Fruit fly (Drosophila melanogaster) whole organism, embryonic: ENCODE measurements around the gene ari-1.

Source experiments
- CG10321 ChIP-seq: fragments of 200-800 bp; sonication (Bioruptor generic); IDR thresholded peaks from 2 replicates; pipeline ENCODE4 v1.3.6; 2022; ENCODE audit warnings: missing biosample characterization, missing genetic modification characterization
- CG10366 ChIP-seq: fragments of 200-800 bp; sonication (Bioruptor generic); IDR thresholded peaks from 2 replicates; pipeline ENCODE4 v1.3.6; 2022; ENCODE audit warnings: missing biosample characterization, missing genetic modification characterization
- CG13424 ChIP-seq: fragments of 200-800 bp; sonication (Bioruptor generic); optimal IDR thresholded peaks from 2 replicates; lab custom pipeline; 2019; ENCODE audit warnings: missing biosample characterization, mild to moderate bottlenecking, missing genetic modification characterization, moderate library complexity
- CG13624 ChIP-seq: fragments of 200-800 bp; sonication (Bioruptor generic); optimal IDR thresholded peaks from 2 replicates; lab custom pipeline; 2016; ENCODE audit warnings: missing biosample characterization, missing genetic modification characterization
- CG15514 ChIP-seq: fragments of 200-800 bp; sonication (Bioruptor generic); optimal IDR thresholded peaks from 3 replicates; lab custom pipeline; 2017; ENCODE audit warnings: missing biosample characterization, missing genetic modification characterization, mild to moderate bottlenecking, moderate library complexity, missing genetic modification reagents
- CG1603 ChIP-seq: fragments of 200-800 bp; sonication (Bioruptor generic); optimal IDR thresholded peaks from 2 replicates; lab custom pipeline; 2019; ENCODE audit warnings: missing biosample characterization, mild to moderate bottlenecking, missing genetic modification characterization, moderate library complexity
- CG17186 ChIP-seq: fragments of 200-800 bp; sonication (Bioruptor generic); optimal IDR thresholded peaks from 3 replicates; lab custom pipeline; 2017; ENCODE audit warnings: missing biosample characterization, missing genetic modification reagents, missing genetic modification characterization
- CG17829 ChIP-seq: fragments of 200-800 bp; optimal IDR thresholded peaks from 2 replicates; lab custom pipeline; 2019; ENCODE audit warnings: missing biosample characterization, mild to moderate bottlenecking, missing genetic modification characterization, moderate library complexity
- CG2889 ChIP-seq: fragments of 200-800 bp; sonication (Bioruptor generic); IDR thresholded peaks from 3 replicates; pipeline ENCODE4 v1.3.6; 2022; ENCODE audit warnings: missing biosample characterization, missing genetic modification characterization
- CG33213 ChIP-seq: fragments of 200-800 bp; sonication (Bioruptor generic); optimal IDR thresholded peaks from 3 replicates; lab custom pipeline; 2016; ENCODE audit warnings: missing biosample characterization, missing genetic modification characterization
- CG33557 ChIP-seq: fragments of 200-800 bp; sonication (Bioruptor generic); optimal IDR thresholded peaks from 2 replicates; lab custom pipeline; 2019; ENCODE audit warnings: missing biosample characterization, mild to moderate bottlenecking, missing genetic modification characterization, moderate library complexity
- CG34376 ChIP-seq: fragments of 200-800 bp; sonication (Bioruptor generic); optimal IDR thresholded peaks from 2 replicates; lab custom pipeline; 2018; ENCODE audit warnings: missing biosample characterization, mild to moderate bottlenecking, missing genetic modification characterization
- CG3838 ChIP-seq: fragments of 200-800 bp; sonication (Bioruptor generic); optimal IDR thresholded peaks from 3 replicates; lab custom pipeline; 2016; ENCODE audit warnings: missing biosample characterization, missing genetic modification characterization
- CG4707 ChIP-seq: fragments of 200-800 bp; sonication (Bioruptor generic); optimal IDR thresholded peaks from 2 replicates; lab custom pipeline; 2018; ENCODE audit warnings: missing biosample characterization, mild to moderate bottlenecking, missing genetic modification characterization, moderate library complexity
- CG5245 ChIP-seq: fragments of 200-800 bp; sonication (Bioruptor generic); optimal IDR thresholded peaks from 3 replicates; lab custom pipeline; 2016; ENCODE audit warnings: missing biosample characterization, missing genetic modification characterization
- CG6175 ChIP-seq: fragments of 200-800 bp; sonication (Bioruptor generic); IDR thresholded peaks from 3 replicates; pipeline ENCODE4 v1.3.6; 2022; ENCODE audit warnings: missing biosample characterization, missing genetic modification characterization
- CG7963 ChIP-seq: fragments of 200-800 bp; sonication (Bioruptor generic); IDR thresholded peaks from 3 replicates; pipeline ENCODE4 v1.3.6; 2022; ENCODE audit warnings: missing biosample characterization, missing genetic modification characterization; ENCODE audit not compliant: partially characterized antibody
- CG7987 ChIP-seq: fragments of 200-800 bp; sonication (Bioruptor generic); optimal IDR thresholded peaks from 2 replicates; lab custom pipeline; 2018; ENCODE audit warnings: missing biosample characterization, mild to moderate bottlenecking, missing genetic modification characterization, moderate library complexity
- CG8290 ChIP-seq, 3 experiments: fragments of 200-800 bp; sonication (Bioruptor generic); optimal IDR thresholded peaks; 2 replicates each; lab custom pipeline; 2016 to 2019; ENCODE audit warnings: missing biosample characterization in 3 of 3, missing genetic modification characterization in 3 of 3, mild to moderate bottlenecking in 2 of 3, moderate library complexity in 1 of 3
- CG9876 ChIP-seq: fragments of 200-800 bp; sonication (Bioruptor generic); optimal IDR thresholded peaks from 2 replicates; lab custom pipeline; 2016; ENCODE audit warnings: missing biosample characterization, missing genetic modification characterization
- Deaf1 ChIP-seq: fragments of 200-800 bp; optimal IDR thresholded peaks from 3 replicates; lab custom pipeline; 2019; ENCODE audit warnings: missing biosample characterization, mild to moderate bottlenecking, missing genetic modification characterization, moderate library complexity
- Dref ChIP-seq: fragments of 200-800 bp; sonication (Bioruptor generic); IDR thresholded peaks from 2 replicates; pipeline ENCODE4 v1.3.6; 2022; ENCODE audit warnings: missing biosample characterization, missing genetic modification characterization
- Ets97D ChIP-seq: fragments of 200-800 bp; sonication (Bioruptor generic); optimal IDR thresholded peaks from 3 replicates; lab custom pipeline; 2016; ENCODE audit warnings: missing biosample characterization, missing genetic modification characterization
- Fer1 ChIP-seq: fragments of 200-800 bp; sonication (Bioruptor generic); optimal IDR thresholded peaks from 2 replicates; lab custom pipeline; 2017; ENCODE audit warnings: missing biosample characterization, mild to moderate bottlenecking, missing genetic modification characterization
- HLH4C ChIP-seq: fragments of 200-800 bp; sonication (Bioruptor generic); IDR thresholded peaks from 3 replicates; pipeline ENCODE4 v1.3.6; 2022; ENCODE audit warnings: missing biosample characterization, missing genetic modification characterization; ENCODE audit not compliant: partially characterized antibody
- Hmr ChIP-seq: fragments of 200-800 bp; sonication (Bioruptor generic); optimal IDR thresholded peaks from 3 replicates; lab custom pipeline; 2017; ENCODE audit warnings: mild to moderate bottlenecking, missing biosample characterization, missing genetic modification reagents, missing genetic modification characterization
- MESR4 ChIP-seq: fragments of 200-800 bp; sonication (Bioruptor generic); optimal IDR thresholded peaks from 2 replicates; lab custom pipeline; 2018; ENCODE audit warnings: missing biosample characterization, mild to moderate bottlenecking, missing genetic modification characterization, moderate library complexity
- Mad ChIP-seq: fragments of 200-800 bp; sonication (Bioruptor generic); optimal IDR thresholded peaks from 2 replicates; lab custom pipeline; 2016; ENCODE audit warnings: missing biosample characterization, missing genetic modification characterization
- Nf-YC ChIP-seq: fragments of 200-800 bp; optimal IDR thresholded peaks from 3 replicates; lab custom pipeline; 2019; ENCODE audit warnings: missing biosample characterization, mild to moderate bottlenecking, missing genetic modification characterization, moderate library complexity
- Opbp ChIP-seq: fragments of 200-800 bp; sonication (Bioruptor generic); IDR thresholded peaks from 3 replicates; pipeline ENCODE4 v1.3.6; 2022; ENCODE audit warnings: missing biosample characterization, missing genetic modification characterization; ENCODE audit not compliant: partially characterized antibody
- Optix ChIP-seq: fragments of 200-800 bp; sonication (Bioruptor generic); IDR thresholded peaks from 3 replicates; pipeline ENCODE4 v1.3.6; 2022; ENCODE audit warnings: missing biosample characterization, missing genetic modification characterization
- Ravus ChIP-seq: fragments of 200-800 bp; sonication (Bioruptor generic); IDR thresholded peaks from 2 replicates; pipeline ENCODE4 v1.3.6; 2022; ENCODE audit warnings: missing biosample characterization, missing genetic modification characterization
- Sin3A ChIP-seq: fragments of >200 bp; optimal IDR thresholded peaks from 2 replicates; lab custom pipeline; 2018
- Sry-δ ChIP-seq: fragments of 200-800 bp; sonication (Bioruptor generic); optimal IDR thresholded peaks from 2 replicates; lab custom pipeline; 2016; ENCODE audit warnings: missing biosample characterization, missing genetic modification characterization
- aop ChIP-seq: fragments of 200-800 bp; sonication (Bioruptor generic); IDR thresholded peaks from 2 replicates; pipeline ENCODE4 v1.3.6; 2022; ENCODE audit warnings: missing biosample characterization, missing genetic modification characterization
- chm ChIP-seq: fragments of 200-800 bp; sonication (Bioruptor generic); IDR thresholded peaks from 2 replicates; pipeline ENCODE4 v1.3.6; 2022; ENCODE audit warnings: missing biosample characterization, missing genetic modification characterization
- ci ChIP-seq: fragments of 200-800 bp; sonication (Bioruptor generic); IDR thresholded peaks from 3 replicates; pipeline ENCODE4 v1.3.6; 2022; ENCODE audit warnings: missing biosample characterization, missing genetic modification characterization
- disco-r ChIP-seq: fragments of 200-800 bp; sonication (Bioruptor generic); optimal IDR thresholded peaks from 2 replicates; lab custom pipeline; 2016; ENCODE audit warnings: missing biosample characterization, missing genetic modification characterization
- ftz-f1 ChIP-seq: fragments of 200-800 bp; sonication (Bioruptor generic); optimal IDR thresholded peaks from 2 replicates; lab custom pipeline; 2016; ENCODE audit warnings: missing biosample characterization, missing genetic modification characterization
- hb ChIP-seq: fragments of 200-800 bp; sonication (Bioruptor generic); IDR thresholded peaks from 3 replicates; pipeline ENCODE4 v1.3.6; 2022; ENCODE audit warnings: missing biosample characterization, missing genetic modification characterization; ENCODE audit not compliant: partially characterized antibody
- klu ChIP-seq: fragments of 200-800 bp; sonication (Bioruptor generic); IDR thresholded peaks from 2 replicates; pipeline ENCODE4 v1.3.6; 2022; ENCODE audit warnings: missing biosample characterization, missing genetic modification characterization
- knrl ChIP-seq: fragments of 200-800 bp; sonication (Bioruptor generic); IDR thresholded peaks from 3 replicates; pipeline ENCODE4 v1.3.6; 2022; ENCODE audit warnings: missing biosample characterization, missing genetic modification characterization; ENCODE audit not compliant: partially characterized antibody
- lola ChIP-seq, 3 experiments: fragments of >200 bp in 2 of 3; fragments of 200-800 bp in 1 of 3; sonication (Bioruptor generic) in 1 of 3; optimal IDR thresholded peaks; 2 replicates each; lab custom pipeline; 2017 to 2019; ENCODE audit warnings: missing biosample characterization in 3 of 3, missing genetic modification characterization in 3 of 3, mild to moderate bottlenecking in 1 of 3, moderate library complexity in 1 of 3
- pzg ChIP-seq: fragments of 200-800 bp; sonication (Bioruptor generic); optimal IDR thresholded peaks from 3 replicates; lab custom pipeline; 2018; ENCODE audit warnings: missing biosample characterization, mild to moderate bottlenecking, missing genetic modification characterization, moderate library complexity
- row ChIP-seq: fragments of 200-800 bp; sonication (Bioruptor generic); IDR thresholded peaks from 3 replicates; pipeline ENCODE4 v1.3.6; 2022; ENCODE audit warnings: missing biosample characterization, missing genetic modification characterization
- tna ChIP-seq: fragments of 200-800 bp; sonication (Bioruptor generic); IDR thresholded peaks from 2 replicates; pipeline ENCODE4 v1.3.6; 2022; ENCODE audit warnings: missing biosample characterization, missing genetic modification characterization; ENCODE audit not compliant: partially characterized antibody
- zen ChIP-seq: fragments of 200-800 bp; sonication (Bioruptor generic); optimal IDR thresholded peaks from 3 replicates; lab custom pipeline; 2018; ENCODE audit warnings: missing biosample characterization, mild to moderate bottlenecking, missing genetic modification characterization, moderate library complexity

Gene ari-1

DNA sequence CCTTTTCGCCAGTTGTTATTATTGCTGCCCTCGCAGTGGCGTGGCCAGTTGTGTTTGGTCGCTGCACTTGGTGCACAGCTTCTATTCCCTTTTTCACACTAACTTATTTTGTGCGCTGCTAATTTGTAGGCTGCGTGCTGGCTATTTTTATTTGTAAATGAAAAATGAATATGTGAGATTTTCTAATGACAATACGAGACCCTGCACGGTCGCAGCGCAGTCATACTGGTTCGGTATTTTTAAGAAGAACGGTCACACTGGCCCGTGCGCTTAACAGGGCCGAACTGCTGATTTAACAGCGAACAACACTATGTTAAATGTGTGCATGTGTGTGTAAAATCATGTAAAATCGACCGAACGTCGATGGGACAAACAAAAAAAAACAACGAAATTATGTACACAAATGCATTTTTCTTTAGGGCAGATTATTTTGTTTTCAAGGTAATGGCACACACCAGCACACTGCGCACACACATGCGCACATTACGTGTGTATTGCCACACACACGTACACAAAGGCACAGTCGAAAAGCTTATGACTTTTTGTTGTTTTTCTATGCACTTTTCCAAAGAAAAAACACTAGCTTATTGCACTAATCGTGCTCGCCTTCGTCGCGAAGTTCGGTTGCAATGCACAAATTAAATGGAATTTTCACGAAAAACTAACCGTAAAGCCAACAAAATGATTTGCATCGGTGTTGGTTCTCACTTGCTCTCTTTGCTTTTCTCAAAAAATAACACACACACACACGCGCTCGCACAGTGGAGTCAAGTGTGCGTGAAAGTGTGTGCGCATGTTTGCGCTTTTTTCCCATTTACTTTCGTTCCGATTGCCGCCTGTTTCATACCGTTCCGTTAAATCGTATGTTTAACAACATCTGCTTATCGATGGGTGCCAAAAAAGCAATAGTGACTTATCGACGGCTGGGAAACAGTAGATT lies at the start of gene ari-1:
Gene ari-1 (minus strand): TSS at position 875 of the 940 bp plus-strand sequence.
- TF ChIP-seq HLH4C (GFP tag; lab: Robert Waterston, UW) (peak; percentile 47; the same call in 2 of the 3 replicates), CG4707 (GFP tag; lab: Kevin White, UChicago) (peak; percentile 95), Ets97D (GFP tag; lab: Kevin White, UChicago) (peak; percentile 25), klu (GFP tag; lab: Robert Waterston, UW) (no peak), pzg (GFP tag; lab: Kevin White, UChicago) (peak; percentile 60), CG17829 (peak; percentile 5), MESR4 (GFP tag; lab: Kevin White, UChicago) (peak; percentile 90), CG7987 (GFP tag; lab: Kevin White, UChicago) (no peak), Fer1 (GFP tag; lab: Kevin White, UChicago) (peak; percentile 1), CG10321 (no peak), Hmr (GFP tag; lab: Kevin White, UChicago) (peak; percentile 9), CG10366 (GFP tag; lab: Robert Waterston, UW) (no peak), Deaf1 (peak; percentile 16), Sin3A (peak; percentile 57), knrl (GFP tag; lab: Robert Waterston, UW) (peak; percentile 41; the same call in 2 of the 3 replicates), CG33557 (GFP tag; lab: Kevin White, UChicago) (no peak), CG9876 (GFP tag; lab: Kevin White, UChicago) (no peak), CG8290 (GFP tag; optimal IDR thresholded peaks at IDR 0.05; lab: Kevin White, UChicago) (no peak), CG8290 (tag; optimal IDR thresholded peaks at IDR 0.05; lab: Kevin White, UChicago) (peak in 1 of 2 experiments; percentile 52), CG17186 (peak; percentile 98), CG15514 (peak; percentile 57), CG13424 (tag; lab: Kevin White, UChicago) (no peak), CG34376 (GFP tag; lab: Kevin White, UChicago) (no peak), CG13624 (GFP tag; lab: Kevin White, UChicago) (peak; percentile 61), lola (GFP tag; optimal IDR thresholded peaks at IDR 0.05; lab: Kevin White, UChicago) (peak in 1 of 3 experiments; percentile 45), CG3838 (GFP tag; lab: Kevin White, UChicago) (no peak), CG2889 (GFP tag; lab: Robert Waterston, UW) (no peak), hb (GFP tag; lab: Robert Waterston, UW) (0 out of 3 replicates have a peak, but pooled peaks have one; percentile 55), Optix (GFP tag; lab: Robert Waterston, UW) (no peak), chm (no peak), CG7963 (GFP tag; lab: Robert Waterston, UW) (0 out of 3 replicates have a peak, but pooled peaks have one; percentile 29), Sry-δ (peak; percentile 10), ci (GFP tag; lab: Robert Waterston, UW) (0 out of 3 replicates have a peak, but pooled peaks have one; percentile 10), row (GFP tag; lab: Robert Waterston, UW) (peak; percentile 56), Mad (GFP tag; lab: Kevin White, UChicago) (no peak), Ravus (GFP tag; lab: Robert Waterston, UW) (no peak), aop (GFP tag; lab: Robert Waterston, UW) (no peak), Dref (GFP tag; lab: Robert Waterston, UW) (peak; percentile 60), disco-r (no peak), CG6175 (GFP tag; lab: Robert Waterston, UW) (no peak), Opbp (GFP tag; lab: Robert Waterston, UW) (peak; percentile 46; the same call in 1 of the 3 replicates), ftz-f1 (peak; percentile 21), Nf-YC (tag; lab: Kevin White, UChicago) (peak; percentile 12), CG1603 (tag; lab: Kevin White, UChicago) (peak; percentile 58), tna (GFP tag; lab: Robert Waterston, UW) (peak; percentile 47), zen (tag; lab: Kevin White, UChicago) (peak; percentile 33), CG33213 (peak; percentile 41), CG5245 (GFP tag; lab: Kevin White, UChicago) (no peak)
